Worm (Caenorhabditis elegans) whole organism, L1 larva: ENCODE data around the gene parn-2.

Source experiments
- aha-1 ChIP-seq: fragments of 150-350 bp; optimal IDR thresholded peaks from 2 replicates; lab custom pipeline; 2014; ENCODE audit warnings: missing biosample characterization, missing genetic modification characterization
- ceh-88 ChIP-seq: fragments of 200-800 bp; sonication (Bioruptor generic); IDR thresholded peaks from 2 replicates; pipeline ENCODE4 v1.3.6; 2022; ENCODE audit warnings: missing genetic modification characterization, missing compliant biosample characterization
- ces-1 ChIP-seq: fragments of 150-350 bp; optimal IDR thresholded peaks from 2 replicates; lab custom pipeline; 2014; ENCODE audit warnings: missing biosample characterization, missing genetic modification reagents, missing genetic modification characterization
- egl-27 ChIP-seq, 2 experiments: fragments of 150-350 bp in 1 of 2; sonication (generic microtip); optimal IDR thresholded peaks; 3 replicates each; lab custom pipeline; 2017 to 2018; ENCODE audit warnings: missing biosample characterization in 2 of 2, missing genetic modification characterization in 2 of 2, missing genetic modification reagents in 2 of 2
- fkh-10 ChIP-seq: sonication (generic microtip); optimal IDR thresholded peaks from 2 replicates; lab custom pipeline; 2017; ENCODE audit warnings: missing biosample characterization, missing genetic modification reagents, missing genetic modification characterization
- lin-15B ChIP-seq: fragments of 150-350 bp; sonication (generic microtip); optimal IDR thresholded peaks from 3 replicates; lab custom pipeline; 2014; ENCODE audit warnings: missing biosample characterization, missing genetic modification characterization
- mdl-1 ChIP-seq, 2 experiments: fragments of 150-350 bp; optimal IDR thresholded peaks; 2 replicates each; lab custom pipeline; 2014 to 2017; ENCODE audit warnings: missing biosample characterization in 2 of 2, missing genetic modification characterization in 2 of 2, inconsistent platforms in 1 of 2
- nhr-28 ChIP-seq: fragments of 150-350 bp; optimal IDR thresholded peaks from 2 replicates; lab custom pipeline; 2014; ENCODE audit warnings: missing biosample characterization, missing genetic modification characterization

ce11 chrII:12301233-12301632 lies 44.8 kb upstream of the parn-2 start:
- TF ChIP-seq ces-1 (GFP tag; lab: Kevin White, UChicago) = no peak
- TF ChIP-seq aha-1 (tag; lab: Kevin White, UChicago) = no peak
- no peak for TF ChIP-seq fkh-10 (GFP tag; lab: Kevin White, UChicago)
- TF ChIP-seq egl-27 (tag; optimal IDR thresholded peaks at IDR 0.05; lab: Kevin White, UChicago) = no peak
- no peak for TF ChIP-seq ceh-88
- TF ChIP-seq mdl-1 (tag; optimal IDR thresholded peaks at IDR 0.05; lab: Kevin White, UChicago) = no peak
- TF ChIP-seq lin-15B (tag; lab: Kevin White, UChicago) = no peak
- no peak for TF ChIP-seq nhr-28 (tag; lab: Kevin White, UChicago)
